Fruit fly (Drosophila melanogaster) whole organism, embryonic: ENCODE data around the gene CG1965.

ENCODE experiments used
- ATbp ChIP-seq: fragments of 200-800 bp; sonication (Bioruptor generic); optimal IDR thresholded peaks from 2 replicates; lab custom pipeline; 2017; ENCODE audit warnings: missing biosample characterization, mild to moderate bottlenecking, missing genetic modification characterization, missing genetic modification reagents
- Ada2b ChIP-seq: fragments of 200-800 bp; sonication (Bioruptor generic); IDR thresholded peaks from 2 replicates; pipeline ENCODE4 v1.3.6; 2022; ENCODE audit warnings: missing biosample characterization, missing genetic modification characterization
- Asciz ChIP-seq: fragments of 200-800 bp; sonication (Bioruptor generic); optimal IDR thresholded peaks from 2 replicates; lab custom pipeline; 2017; ENCODE audit warnings: missing biosample characterization, mild to moderate bottlenecking, missing genetic modification characterization, missing genetic modification reagents
- Awh ChIP-seq: fragments of 200-800 bp; sonication (Bioruptor generic); IDR thresholded peaks from 2 replicates; pipeline ENCODE4, ENCODE4 v1.3.6; 2022; ENCODE audit warnings: missing biosample characterization, missing genetic modification characterization
- Bdp1 ChIP-seq: fragments of 200-800 bp; sonication (Bioruptor generic); optimal IDR thresholded peaks from 3 replicates; lab custom pipeline; 2016; ENCODE audit warnings: missing biosample characterization, missing genetic modification characterization
- CG10147 ChIP-seq: fragments of 200-800 bp; sonication (Bioruptor generic); optimal IDR thresholded peaks from 2 replicates; lab custom pipeline; 2019; ENCODE audit warnings: missing biosample characterization, mild to moderate bottlenecking, missing genetic modification characterization, moderate library complexity
- CG13775 ChIP-seq: fragments of 200-800 bp; sonication (Bioruptor generic); optimal IDR thresholded peaks from 3 replicates; lab custom pipeline; 2017; ENCODE audit warnings: missing biosample characterization, mild to moderate bottlenecking, missing genetic modification characterization
- CG14965 ChIP-seq: fragments of 200-800 bp; sonication (Bioruptor generic); optimal IDR thresholded peaks from 2 replicates; lab custom pipeline; 2016; ENCODE audit warnings: missing biosample characterization, missing genetic modification characterization, borderline replicate concordance
- CG15601 ChIP-seq: fragments of 200-800 bp; sonication (Bioruptor generic); optimal IDR thresholded peaks from 3 replicates; lab custom pipeline; 2019; ENCODE audit warnings: missing biosample characterization, mild to moderate bottlenecking, missing genetic modification characterization, moderate library complexity
- CG17802 ChIP-seq: fragments of 200-800 bp; sonication (Bioruptor generic); optimal IDR thresholded peaks from 2 replicates; lab custom pipeline; 2018; ENCODE audit warnings: missing biosample characterization, mild to moderate bottlenecking, missing genetic modification characterization, moderate library complexity
- CG18476 ChIP-seq: fragments of 200-800 bp; sonication (Bioruptor generic); optimal IDR thresholded peaks from 2 replicates; lab custom pipeline; 2016; ENCODE audit warnings: missing biosample characterization, mild to moderate bottlenecking, missing genetic modification characterization
- CG31365 ChIP-seq: fragments of 200-800 bp; sonication (Bioruptor generic); optimal IDR thresholded peaks from 2 replicates; lab custom pipeline; 2018; ENCODE audit warnings: missing biosample characterization, mild to moderate bottlenecking, missing genetic modification characterization
- CG32772 ChIP-seq: fragments of 200-800 bp; sonication (Bioruptor generic); IDR thresholded peaks from 2 replicates; pipeline ENCODE4 v1.3.6; 2022; ENCODE audit warnings: missing biosample characterization, missing genetic modification characterization
- CG33557 ChIP-seq: fragments of 200-800 bp; sonication (Bioruptor generic); optimal IDR thresholded peaks from 2 replicates; lab custom pipeline; 2019; ENCODE audit warnings: missing biosample characterization, mild to moderate bottlenecking, missing genetic modification characterization, moderate library complexity
- CG4282 ChIP-seq: fragments of 200-800 bp; sonication (Bioruptor generic); optimal IDR thresholded peaks from 2 replicates; lab custom pipeline; 2016; ENCODE audit warnings: missing biosample characterization, missing genetic modification characterization
- CG4617 ChIP-seq: fragments of 200-800 bp; sonication (Bioruptor generic); optimal IDR thresholded peaks from 3 replicates; lab custom pipeline; 2016; ENCODE audit warnings: missing biosample characterization, missing genetic modification characterization, borderline replicate concordance
- CG8290 ChIP-seq, 3 experiments: fragments of 200-800 bp; sonication (Bioruptor generic); optimal IDR thresholded peaks; 2 replicates each; lab custom pipeline; 2016 to 2019; ENCODE audit warnings: missing biosample characterization in 3 of 3, missing genetic modification characterization in 3 of 3, mild to moderate bottlenecking in 2 of 3, moderate library complexity in 1 of 3
- Doc3 ChIP-seq: fragments of 200-800 bp; sonication (Bioruptor generic); IDR thresholded peaks from 3 replicates; pipeline ENCODE4 v1.3.6; 2022; ENCODE audit warnings: missing biosample characterization, missing genetic modification characterization; ENCODE audit not compliant: partially characterized antibody
- Dref ChIP-seq: fragments of 200-800 bp; sonication (Bioruptor generic); IDR thresholded peaks from 2 replicates; pipeline ENCODE4 v1.3.6; 2022; ENCODE audit warnings: missing biosample characterization, missing genetic modification characterization
- E2f1 ChIP-seq: fragments of 200-800 bp; sonication (Bioruptor generic); IDR thresholded peaks from 2 replicates; pipeline ENCODE4 v1.3.6; 2022; ENCODE audit warnings: missing biosample characterization, missing genetic modification characterization
- Hey ChIP-seq: fragments of 200-800 bp; sonication (Bioruptor generic); optimal IDR thresholded peaks from 3 replicates; lab custom pipeline; 2018; ENCODE audit warnings: missing biosample characterization, mild to moderate bottlenecking, missing genetic modification characterization
- Hr39 ChIP-seq: fragments of >200 bp; optimal IDR thresholded peaks from 2 replicates; lab custom pipeline; 2017
- Max ChIP-seq: fragments of 200-800 bp; sonication (Bioruptor generic); optimal IDR thresholded peaks from 2 replicates; lab custom pipeline; 2016; ENCODE audit warnings: missing biosample characterization, mild to moderate bottlenecking, missing genetic modification characterization
- NK7.1 ChIP-seq: fragments of 200-800 bp; sonication (Bioruptor generic); optimal IDR thresholded peaks from 3 replicates; lab custom pipeline; 2016; ENCODE audit warnings: missing biosample characterization, missing genetic modification characterization
- Ptx1 ChIP-seq: fragments of 200-800 bp; sonication (Bioruptor generic); IDR thresholded peaks from 2 replicates; pipeline ENCODE4 v1.3.6; 2022; ENCODE audit warnings: missing biosample characterization, missing genetic modification characterization
- Sry-β ChIP-seq: fragments of 200-800 bp; sonication (Bioruptor generic); optimal IDR thresholded peaks from 2 replicates; lab custom pipeline; 2018; ENCODE audit warnings: missing biosample characterization, mild to moderate bottlenecking, missing genetic modification characterization, moderate library complexity
- Usf ChIP-seq: fragments of 200-800 bp; sonication (Bioruptor generic); optimal IDR thresholded peaks from 2 replicates; lab custom pipeline; 2017; ENCODE audit warnings: missing genotype, missing biosample characterization, missing genetic modification characterization
- ase ChIP-seq: fragments of 200-800 bp; sonication (Bioruptor generic); IDR thresholded peaks from 3 replicates; pipeline ENCODE4 v1.3.6; 2022; ENCODE audit warnings: missing biosample characterization, missing genetic modification characterization
- bsh ChIP-seq, 2 experiments: fragments of 200-800 bp; sonication (Bioruptor generic); optimal IDR thresholded peaks; 2 replicates each; lab custom pipeline; 2017 to 2018; ENCODE audit warnings: mild to moderate bottlenecking in 2 of 2, missing biosample characterization in 2 of 2, missing genetic modification characterization in 2 of 2, moderate library complexity in 1 of 2
- croc ChIP-seq: fragments of 200-800 bp; sonication (Bioruptor generic); conservative IDR thresholded peaks from 3 replicates; pipeline ENCODE4 v1.3.6; 2022; ENCODE audit warnings: missing biosample characterization, missing genetic modification characterization
- cwo ChIP-seq: fragments of 200-800 bp; sonication (Bioruptor generic); optimal IDR thresholded peaks from 3 replicates; lab custom pipeline; 2017; ENCODE audit warnings: missing biosample characterization, missing genetic modification characterization, mild to moderate bottlenecking, moderate library complexity, missing genetic modification reagents
- da ChIP-seq: fragments of 200-800 bp; sonication (Bioruptor generic); optimal IDR thresholded peaks from 2 replicates; lab custom pipeline; 2016; ENCODE audit warnings: missing biosample characterization, missing genetic modification characterization
- esg ChIP-seq: fragments of 200-800 bp; sonication (Bioruptor generic); conservative IDR thresholded peaks from 2 replicates; pipeline ENCODE4 v1.3.6; 2022; ENCODE audit warnings: missing biosample characterization, missing genetic modification characterization
- ewg ChIP-seq: fragments of 200-800 bp; sonication (Bioruptor generic); optimal IDR thresholded peaks from 3 replicates; lab custom pipeline; 2017; ENCODE audit warnings: mild to moderate bottlenecking, missing biosample characterization, missing genetic modification reagents, missing genetic modification characterization
- hbn ChIP-seq: fragments of 200-800 bp; sonication (Bioruptor generic); IDR thresholded peaks from 2 replicates; pipeline ENCODE4 v1.3.6; 2022; ENCODE audit warnings: missing biosample characterization, missing genetic modification characterization; ENCODE audit not compliant: partially characterized antibody
- her ChIP-seq: fragments of 200-800 bp; sonication (Bioruptor generic); optimal IDR thresholded peaks from 2 replicates; lab custom pipeline; 2016; ENCODE audit warnings: missing biosample characterization, missing genetic modification characterization
- jigr1 ChIP-seq: fragments of 200-800 bp; sonication (Bioruptor generic); IDR thresholded peaks from 3 replicates; pipeline ENCODE4 v1.3.6; 2022; ENCODE audit warnings: missing biosample characterization, missing genetic modification characterization
- jumu ChIP-seq: fragments of 200-800 bp; sonication (Bioruptor generic); optimal IDR thresholded peaks from 3 replicates; lab custom pipeline; 2016; ENCODE audit warnings: missing biosample characterization, missing genetic modification characterization
- lmd ChIP-seq: fragments of 200-800 bp; sonication (Bioruptor generic); IDR thresholded peaks from 2 replicates; pipeline ENCODE4 v1.3.6; 2022; ENCODE audit warnings: missing biosample characterization, missing genetic modification characterization
- mam ChIP-seq: fragments of 200-800 bp; sonication (Bioruptor generic); optimal IDR thresholded peaks from 3 replicates; lab custom pipeline; 2016; ENCODE audit warnings: missing biosample characterization, missing genetic modification characterization
- nau ChIP-seq: fragments of 200-800 bp; sonication (Bioruptor generic); optimal IDR thresholded peaks from 3 replicates; lab custom pipeline; 2017; ENCODE audit warnings: missing biosample characterization, mild to moderate bottlenecking, missing genetic modification characterization, missing genetic modification reagents
- oc ChIP-seq: fragments of 200-800 bp; sonication (Bioruptor generic); optimal IDR thresholded peaks from 2 replicates; lab custom pipeline; 2018; ENCODE audit warnings: missing biosample characterization, mild to moderate bottlenecking, missing genetic modification characterization, moderate library complexity
- sim ChIP-seq: fragments of 200-800 bp; sonication (Bioruptor generic); IDR thresholded peaks from 2 replicates; pipeline ENCODE4 v1.3.6; 2022; ENCODE audit warnings: missing biosample characterization, missing genetic modification characterization
- sug ChIP-seq: fragments of 200-800 bp; optimal IDR thresholded peaks from 2 replicates; lab custom pipeline; 2019; ENCODE audit warnings: missing biosample characterization, mild to moderate bottlenecking, missing genetic modification characterization, moderate library complexity
- tgo ChIP-seq: fragments of 200-800 bp; sonication (Bioruptor generic); IDR thresholded peaks from 3 replicates; pipeline ENCODE4 v1.3.6; 2022; ENCODE audit warnings: missing biosample characterization, missing genetic modification characterization
- ttk ChIP-seq: fragments of 200-800 bp; sonication (Bioruptor generic); IDR thresholded peaks from 2 replicates; pipeline ENCODE4 v2.1.2; 2022; ENCODE audit warnings: missing biosample characterization, missing genetic modification characterization
- tx ChIP-seq: fragments of 200-800 bp; sonication (Bioruptor generic); optimal IDR thresholded peaks from 2 replicates; lab custom pipeline; 2016; ENCODE audit warnings: missing biosample characterization, missing genetic modification characterization
- yki ChIP-seq: fragments of >200 bp; optimal IDR thresholded peaks from 3 replicates; lab custom pipeline; 2018

The CG1965 gene

dm6 chr3R:7086377-7087200 is 19.4 kb downstream of the CG1965 start, which contains the start of gene alphaTub84B (continued):
- peak; percentile 87 for TF ChIP-seq her (GFP tag; lab: Kevin White, UChicago)
- TF ChIP-seq ase (GFP tag; lab: Robert Waterston, UW), result peak; percentile 46; the same call in 1 of the 3 replicates
- no peak for TF ChIP-seq yki (lab: Kevin White, UChicago)
- no peak for TF ChIP-seq croc (GFP tag; lab: Robert Waterston, UW)
- TF ChIP-seq ATbp (GFP tag; lab: Kevin White, UChicago), result peak; percentile 11
- TF ChIP-seq Dref (GFP tag; lab: Robert Waterston, UW), result peak; percentile 89
- peak; percentile 71 for TF ChIP-seq tx (GFP tag; lab: Kevin White, UChicago)
- TF ChIP-seq bsh (GFP tag; optimal IDR thresholded peaks at IDR 0.05; lab: Kevin White, UChicago), result peak; percentile 32 to 47
- TF ChIP-seq CG18476 (GFP tag; lab: Kevin White, UChicago), result peak; percentile 36
- peak; percentile 81 for TF ChIP-seq CG4282 (GFP tag; lab: Kevin White, UChicago)
- TF ChIP-seq Doc3 (GFP tag; lab: Robert Waterston, UW), result no peak
- TF ChIP-seq oc, result no peak
- peak; percentile 51; the same call in 1 of the 2 replicates for TF ChIP-seq CG32772 (GFP tag; lab: Robert Waterston, UW)
- TF ChIP-seq sug (tag; lab: Kevin White, UChicago), result peak; percentile 44
- TF ChIP-seq CG13775 (GFP tag; lab: Kevin White, UChicago), result peak; percentile 57
- TF ChIP-seq da (GFP tag; lab: Kevin White, UChicago), result peak; percentile 14
- TF ChIP-seq CG14965 (GFP tag; lab: Kevin White, UChicago), result peak; percentile 50
- TF ChIP-seq tgo, result peak; percentile 51; the same call in 2 of the 3 replicates
- peak; percentile 55 for TF ChIP-seq CG15601 (tag; lab: Kevin White, UChicago)
- TF ChIP-seq Ada2b (GFP tag; lab: Robert Waterston, UW), result no peak
- peak; percentile 43 for TF ChIP-seq Hey (tag; lab: Kevin White, UChicago)
- no peak for TF ChIP-seq jigr1 (GFP tag; lab: Robert Waterston, UW)
- TF ChIP-seq E2f1 (GFP tag; lab: Robert Waterston, UW), result peak; percentile 38; the same call in 1 of the 2 replicates
- TF ChIP-seq ewg (GFP tag; lab: Kevin White, UChicago), result peak; percentile 42
- TF ChIP-seq Hr39 (lab: Kevin White, UChicago), result no peak
- TF ChIP-seq CG8290 (GFP tag; optimal IDR thresholded peaks at IDR 0.05; lab: Kevin White, UChicago), result peak; percentile 46
- TF ChIP-seq CG8290 (tag; optimal IDR thresholded peaks at IDR 0.05; lab: Kevin White, UChicago), result peak; percentile 59 to 93
- peak; percentile 33 for TF ChIP-seq CG31365 (tag; lab: Kevin White, UChicago)
- TF ChIP-seq Bdp1 (GFP tag; lab: Kevin White, UChicago), result peak; percentile 61
- TF ChIP-seq jumu, result peak; percentile 74
- peak; percentile 13; the same call in 1 of the 2 replicates for TF ChIP-seq ttk (GFP tag; lab: Robert Waterston, UW)
- peak; percentile 42; the same call in 1 of the 2 replicates for TF ChIP-seq Awh (GFP tag; lab: Robert Waterston, UW)
- peak; percentile 67 for TF ChIP-seq cwo (GFP tag; lab: Kevin White, UChicago)
- no peak for TF ChIP-seq CG4617 (GFP tag; lab: Kevin White, UChicago)
- peak; percentile 39; the same call in 1 of the 2 replicates for TF ChIP-seq sim
- peak; percentile 59 for TF ChIP-seq nau (GFP tag; lab: Kevin White, UChicago)
- TF ChIP-seq NK7.1 (GFP tag; lab: Kevin White, UChicago), result peak; percentile 55
- TF ChIP-seq CG10147 (GFP tag; lab: Kevin White, UChicago), result peak; percentile 61
- no peak for TF ChIP-seq esg (GFP tag; lab: Robert Waterston, UW)
- TF ChIP-seq Usf (GFP tag; lab: Kevin White, UChicago), result no peak
- no peak for TF ChIP-seq hbn
- peak; percentile 10; the same call in 1 of the 2 replicates for TF ChIP-seq lmd
- TF ChIP-seq CG33557 (GFP tag; lab: Kevin White, UChicago), result peak; percentile 49
- peak; percentile 43 for TF ChIP-seq CG17802
- TF ChIP-seq Sry-β, result no peak
- TF ChIP-seq Max, result peak; percentile 45
- TF ChIP-seq Ptx1, result 0 out of 2 replicates have a peak, but pooled peaks have one; percentile 16
- TF ChIP-seq Asciz (GFP tag; lab: Kevin White, UChicago), result peak; percentile 67
- TF ChIP-seq mam, result peak; percentile 53
